Fruit fly (Drosophila melanogaster) whole organism, embryonic: Measurements from ENCODE around the gene Kyat.
A peak's percentile ranks its signal among the peaks of the same experiment; 100 is the strongest.

Source experiments
- Atf6 ChIP-seq: fragments of 200-800 bp; sonication (Bioruptor generic); IDR thresholded peaks from 2 replicates; pipeline ENCODE4 v1.3.6; 2022; ENCODE audit warnings: missing biosample characterization, missing genetic modification characterization
- CG10274 ChIP-seq: fragments of 200-800 bp; sonication (Bioruptor generic); optimal IDR thresholded peaks from 3 replicates; lab custom pipeline; 2017; ENCODE audit warnings: missing biosample characterization, mild to moderate bottlenecking, missing genetic modification characterization
- CG11247 ChIP-seq: fragments of 200-800 bp; sonication (Bioruptor generic); IDR thresholded peaks from 2 replicates; pipeline ENCODE4 v1.3.6; 2022; ENCODE audit warnings: missing biosample characterization, missing genetic modification characterization
- CG13296 ChIP-seq: fragments of 200-800 bp; sonication (Bioruptor generic); optimal IDR thresholded peaks from 3 replicates; lab custom pipeline; 2018; ENCODE audit warnings: missing biosample characterization, mild to moderate bottlenecking, missing genetic modification characterization
- CG1529 ChIP-seq: fragments of 200-800 bp; sonication (Bioruptor generic); optimal IDR thresholded peaks from 3 replicates; lab custom pipeline; 2018; ENCODE audit warnings: missing biosample characterization, missing genetic modification characterization
- CG16815 ChIP-seq: fragments of 200-800 bp; sonication (Bioruptor generic); optimal IDR thresholded peaks from 3 replicates; lab custom pipeline; 2017; ENCODE audit warnings: missing biosample characterization, mild to moderate bottlenecking, missing genetic modification characterization
- CG17802 ChIP-seq: fragments of 200-800 bp; sonication (Bioruptor generic); optimal IDR thresholded peaks from 2 replicates; lab custom pipeline; 2018; ENCODE audit warnings: missing biosample characterization, mild to moderate bottlenecking, missing genetic modification characterization, moderate library complexity
- CG18599 ChIP-seq: fragments of 200-800 bp; sonication (Bioruptor generic); optimal IDR thresholded peaks from 3 replicates; lab custom pipeline; 2017; ENCODE audit warnings: missing biosample characterization, missing genetic modification characterization, mild to moderate bottlenecking, moderate library complexity, missing genetic modification reagents
- CG2678 ChIP-seq: fragments of 200-800 bp; sonication (Bioruptor generic); optimal IDR thresholded peaks from 3 replicates; lab custom pipeline; 2019; ENCODE audit warnings: missing biosample characterization, mild to moderate bottlenecking, missing genetic modification characterization, moderate library complexity
- CG32767 ChIP-seq: fragments of 200-800 bp; sonication (Bioruptor generic); IDR thresholded peaks from 2 replicates; pipeline ENCODE4 v1.3.6; 2022; ENCODE audit warnings: missing biosample characterization, missing genetic modification characterization
- CG6689 ChIP-seq: fragments of 200-800 bp; sonication (Bioruptor generic); IDR thresholded peaks from 2 replicates; pipeline ENCODE4 v1.3.6; 2022; ENCODE audit warnings: missing biosample characterization, missing genetic modification characterization
- CG6854 ChIP-seq: fragments of 200-800 bp; sonication (Bioruptor generic); optimal IDR thresholded peaks from 3 replicates; lab custom pipeline; 2017; ENCODE audit warnings: missing biosample characterization, mild to moderate bottlenecking, missing genetic modification characterization
- CG7745 ChIP-seq: fragments of 200-800 bp; sonication (Bioruptor generic); optimal IDR thresholded peaks from 2 replicates; lab custom pipeline; 2018; ENCODE audit warnings: missing biosample characterization, mild to moderate bottlenecking, missing genetic modification characterization, moderate library complexity
- CG9876 ChIP-seq: fragments of 200-800 bp; sonication (Bioruptor generic); optimal IDR thresholded peaks from 2 replicates; lab custom pipeline; 2016; ENCODE audit warnings: missing biosample characterization, missing genetic modification characterization
- CTCF ChIP-seq: fragments of 200-800 bp; sonication (Bioruptor generic); optimal IDR thresholded peaks from 2 replicates; lab custom pipeline; 2017; ENCODE audit warnings: missing biosample characterization, mild to moderate bottlenecking, missing genetic modification characterization, moderate library complexity
- CrebB ChIP-seq: fragments of 200-800 bp; sonication (Bioruptor generic); optimal IDR thresholded peaks from 3 replicates; lab custom pipeline; 2018; ENCODE audit warnings: missing biosample characterization, mild to moderate bottlenecking, missing genetic modification characterization
- D19A ChIP-seq: fragments of 200-800 bp; optimal IDR thresholded peaks from 3 replicates; lab custom pipeline; 2019; ENCODE audit warnings: missing biosample characterization, mild to moderate bottlenecking, missing genetic modification characterization, moderate library complexity
- Dip3 ChIP-seq: fragments of 200-800 bp; sonication (Bioruptor generic); optimal IDR thresholded peaks from 3 replicates; lab custom pipeline; 2016; ENCODE audit warnings: missing biosample characterization, missing genetic modification characterization
- HHEX ChIP-seq: fragments of 200-800 bp; sonication (Bioruptor generic); optimal IDR thresholded peaks from 3 replicates; lab custom pipeline; 2017; ENCODE audit warnings: missing biosample characterization, mild to moderate bottlenecking, missing genetic modification characterization, missing genetic modification reagents
- Hr78 ChIP-seq, 2 experiments: fragments of 200-800 bp in 1 of 2; fragments of >200 bp in 1 of 2; sonication (Bioruptor generic) in 1 of 2; optimal IDR thresholded peaks; 2 replicates each; lab custom pipeline; 2017 to 2019; ENCODE audit warnings: missing biosample characterization in 2 of 2, missing genetic modification characterization in 2 of 2, mild to moderate bottlenecking in 1 of 2, moderate library complexity in 1 of 2
- Med ChIP-seq: fragments of 200-800 bp; sonication (Bioruptor generic); peaks from one replicate; lab custom pipeline; 2016; ENCODE audit warnings: missing biosample characterization, missing genetic modification characterization, mild to moderate bottlenecking, inconsistent platforms, moderate library complexity
- NFAT ChIP-seq: fragments of 200-800 bp; sonication (Bioruptor generic); IDR thresholded peaks from 2 replicates; pipeline ENCODE4 v1.3.6; 2022; ENCODE audit warnings: missing biosample characterization, missing genetic modification characterization
- Oli ChIP-seq: fragments of 200-800 bp; sonication (Bioruptor generic); optimal IDR thresholded peaks from 2 replicates; lab custom pipeline; 2018; ENCODE audit warnings: missing biosample characterization, mild to moderate bottlenecking, missing genetic modification characterization, moderate library complexity
- Side ChIP-seq: fragments of 200-800 bp; sonication (Bioruptor generic); optimal IDR thresholded peaks from 2 replicates; lab custom pipeline; 2016; ENCODE audit warnings: missing biosample characterization, missing genetic modification characterization
- Sin3A ChIP-seq: fragments of >200 bp; optimal IDR thresholded peaks from 2 replicates; lab custom pipeline; 2018
- al ChIP-seq: fragments of 200-800 bp; sonication (Bioruptor generic); IDR thresholded peaks from 2 replicates; pipeline ENCODE4 v1.3.6; 2022; ENCODE audit warnings: missing biosample characterization, missing genetic modification characterization
- caup ChIP-seq: fragments of 200-800 bp; sonication (Bioruptor generic); optimal IDR thresholded peaks from 3 replicates; lab custom pipeline; 2017; ENCODE audit warnings: missing biosample characterization, mild to moderate bottlenecking, missing genetic modification characterization, moderate library complexity; ENCODE audit not compliant: severe bottlenecking
- da ChIP-seq: fragments of 200-800 bp; sonication (Bioruptor generic); optimal IDR thresholded peaks from 2 replicates; lab custom pipeline; 2016; ENCODE audit warnings: missing biosample characterization, missing genetic modification characterization
- dimm ChIP-seq: fragments of 200-800 bp; sonication (Bioruptor generic); IDR thresholded peaks from 2 replicates; pipeline ENCODE4 v1.3.6; 2022; ENCODE audit warnings: missing biosample characterization, missing genetic modification characterization
- exex ChIP-seq: fragments of 200-800 bp; sonication (Bioruptor generic); optimal IDR thresholded peaks from 4 replicates; lab custom pipeline; 2018; ENCODE audit warnings: missing biosample characterization, mild to moderate bottlenecking, missing genetic modification characterization, moderate library complexity
- gce ChIP-seq: fragments of 200-800 bp; sonication (Bioruptor generic); IDR thresholded peaks from 3 replicates; pipeline ENCODE4 v1.3.6; 2022; ENCODE audit warnings: missing biosample characterization, missing genetic modification characterization
- gem ChIP-seq: fragments of 200-800 bp; sonication (Bioruptor generic); optimal IDR thresholded peaks from 2 replicates; lab custom pipeline; 2019; ENCODE audit warnings: missing biosample characterization, mild to moderate bottlenecking, missing genetic modification characterization, moderate library complexity
- grn ChIP-seq: fragments of 200-800 bp; sonication (Bioruptor generic); optimal IDR thresholded peaks from 3 replicates; lab custom pipeline; 2017; ENCODE audit warnings: missing biosample characterization, missing genetic modification characterization
- kah ChIP-seq: fragments of 200-800 bp; sonication (Bioruptor generic); optimal IDR thresholded peaks from 2 replicates; lab custom pipeline; 2018; ENCODE audit warnings: missing biosample characterization, mild to moderate bottlenecking, missing genetic modification characterization
- lab ChIP-seq: fragments of 200-800 bp; sonication (Bioruptor generic); optimal IDR thresholded peaks from 3 replicates; lab custom pipeline; 2017; ENCODE audit warnings: missing biosample characterization, missing genetic modification characterization, mild to moderate bottlenecking, moderate library complexity, missing genetic modification reagents
- mirr ChIP-seq: fragments of 200-800 bp; sonication (Bioruptor generic); optimal IDR thresholded peaks from 3 replicates; lab custom pipeline; 2018; ENCODE audit warnings: missing biosample characterization, mild to moderate bottlenecking, missing genetic modification characterization
- nau ChIP-seq: fragments of 200-800 bp; sonication (Bioruptor generic); optimal IDR thresholded peaks from 3 replicates; lab custom pipeline; 2017; ENCODE audit warnings: missing biosample characterization, mild to moderate bottlenecking, missing genetic modification characterization, missing genetic modification reagents
- nerfin-1 ChIP-seq: fragments of 200-800 bp; sonication (Bioruptor generic); optimal IDR thresholded peaks from 3 replicates; lab custom pipeline; 2019; ENCODE audit warnings: missing biosample characterization, mild to moderate bottlenecking, missing genetic modification characterization, moderate library complexity
- oc ChIP-seq: fragments of 200-800 bp; sonication (Bioruptor generic); optimal IDR thresholded peaks from 2 replicates; lab custom pipeline; 2018; ENCODE audit warnings: missing biosample characterization, mild to moderate bottlenecking, missing genetic modification characterization, moderate library complexity
- onecut ChIP-seq: fragments of 200-800 bp; sonication (Bioruptor generic); IDR thresholded peaks from 2 replicates; pipeline ENCODE4 v1.3.6; 2022; ENCODE audit warnings: missing biosample characterization, missing genetic modification characterization
- pb ChIP-seq: fragments of 200-800 bp; sonication (Bioruptor generic); optimal IDR thresholded peaks from 3 replicates; lab custom pipeline; 2016; ENCODE audit warnings: missing biosample characterization, missing genetic modification characterization
- salm ChIP-seq: fragments of 200-800 bp; sonication (Bioruptor generic); optimal IDR thresholded peaks from 2 replicates; lab custom pipeline; 2018; ENCODE audit warnings: missing biosample characterization, mild to moderate bottlenecking, missing genetic modification characterization
- scrt ChIP-seq: fragments of 200-800 bp; sonication (Bioruptor generic); optimal IDR thresholded peaks from 2 replicates; lab custom pipeline; 2018; ENCODE audit warnings: missing biosample characterization, mild to moderate bottlenecking, missing genetic modification characterization, moderate library complexity
- sens ChIP-seq: fragments of 200-800 bp; sonication (Bioruptor generic); peaks from one replicate; lab custom pipeline; 2016; ENCODE audit warnings: missing biosample characterization, missing genetic modification characterization
- sug ChIP-seq: fragments of 200-800 bp; optimal IDR thresholded peaks from 2 replicates; lab custom pipeline; 2019; ENCODE audit warnings: missing biosample characterization, mild to moderate bottlenecking, missing genetic modification characterization, moderate library complexity
- tap ChIP-seq: fragments of 200-800 bp; optimal IDR thresholded peaks from 3 replicates; lab custom pipeline; 2019; ENCODE audit warnings: missing biosample characterization, mild to moderate bottlenecking, missing genetic modification characterization, moderate library complexity
- trem ChIP-seq: fragments of 200-800 bp; optimal IDR thresholded peaks from 3 replicates; lab custom pipeline; 2019; ENCODE audit warnings: missing biosample characterization, mild to moderate bottlenecking, missing genetic modification characterization, moderate library complexity
- vnd ChIP-seq: fragments of 200-800 bp; sonication (Bioruptor generic); IDR thresholded peaks from 3 replicates; pipeline ENCODE4 v1.3.6; 2022; ENCODE audit warnings: missing biosample characterization, missing genetic modification characterization; ENCODE audit not compliant: partially characterized antibody
- yki ChIP-seq: fragments of >200 bp; optimal IDR thresholded peaks from 3 replicates; lab custom pipeline; 2018

The Kyat gene

DNA sequence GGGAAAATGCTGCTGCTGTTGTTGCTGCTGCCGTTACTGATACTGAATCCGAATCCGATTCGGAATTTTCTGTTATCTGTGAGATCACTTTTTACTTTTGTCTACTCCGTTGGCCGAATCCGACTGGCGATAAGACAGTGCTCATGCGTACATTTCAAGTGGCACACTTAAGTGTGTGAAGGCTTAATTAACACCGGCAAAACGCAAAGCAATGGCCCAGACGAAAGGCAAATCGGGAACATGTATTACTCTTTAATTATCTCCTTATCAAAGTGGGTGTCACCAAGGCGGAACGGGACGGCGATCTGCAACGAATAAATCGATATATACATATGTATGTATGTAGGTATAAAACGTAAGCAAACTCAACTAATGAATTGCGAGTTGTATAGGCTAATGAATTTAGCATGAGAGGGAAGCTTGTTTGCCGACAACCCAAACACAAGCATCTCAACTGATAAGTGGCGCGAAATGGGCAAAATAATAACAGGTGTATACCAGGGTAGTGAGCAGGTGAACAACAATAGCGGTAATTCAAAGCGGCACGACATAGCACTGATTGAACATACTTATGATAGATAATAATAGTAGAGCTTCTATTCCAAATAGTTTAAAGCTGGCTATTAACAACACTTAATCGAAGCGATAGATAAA lies 11.3 kb downstream of the Kyat start:
- TF ChIP-seq vnd (GFP tag; lab: Robert Waterston, UW) (0 out of 3 replicates have a peak, but pooled peaks have one; percentile 19), sug (peak; percentile 21), mirr (peak; percentile 75), exex (tag; lab: Kevin White, UChicago) (peak; percentile 89), CG17802 (tag; lab: Kevin White, UChicago) (no peak), scrt (GFP tag; lab: Kevin White, UChicago) (no peak), sens (GFP tag; lab: Kevin White, UChicago) (peak; percentile 40), grn (GFP tag; lab: Kevin White, UChicago) (peak; percentile 88), Dip3 (no peak), lab (GFP tag; lab: Kevin White, UChicago) (peak; percentile 12), CG18599 (GFP tag; lab: Kevin White, UChicago) (peak; percentile 59)

DNA sequence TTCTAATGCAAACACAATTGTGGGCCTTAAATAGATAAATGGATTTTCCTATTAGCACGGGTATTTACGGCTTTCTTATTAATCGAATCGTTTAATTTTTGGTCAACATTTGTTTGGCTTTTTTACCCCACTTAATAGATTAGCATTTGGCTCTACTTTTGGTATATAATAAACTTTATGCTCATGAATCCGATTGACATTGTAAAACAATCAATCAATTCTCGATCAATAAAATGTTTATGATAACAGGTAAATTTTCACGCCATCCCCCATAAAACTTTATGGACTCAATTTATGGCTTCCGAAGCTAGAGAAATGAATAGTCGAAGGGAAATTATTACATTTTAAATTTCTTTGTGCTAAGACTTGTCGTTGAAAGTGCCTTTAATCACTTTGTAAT lies 12.7 kb downstream of the Kyat start:
- TF ChIP-seq onecut = peak; percentile 31; the same call in 1 of the 2 replicates
- peak; percentile 18 for TF ChIP-seq kah (GFP tag; lab: Kevin White, UChicago)
- peak; percentile 55 for TF ChIP-seq HHEX (GFP tag; lab: Kevin White, UChicago)
- no peak for TF ChIP-seq CG7745 (tag; lab: Kevin White, UChicago)
- no peak for TF ChIP-seq gce (GFP tag; lab: Robert Waterston, UW)
- TF ChIP-seq CG13296 (GFP tag; lab: Kevin White, UChicago) = peak; percentile 73
- no peak for TF ChIP-seq CG17802 (tag; lab: Kevin White, UChicago)
- TF ChIP-seq nerfin-1 (tag; lab: Kevin White, UChicago) = peak; percentile 55
- no peak for TF ChIP-seq CG16815
- no peak for TF ChIP-seq CG18599 (GFP tag; lab: Kevin White, UChicago)
- TF ChIP-seq NFAT = no peak
- peak; percentile 61; the same call in 1 of the 2 replicates for TF ChIP-seq Atf6 (GFP tag; lab: Robert Waterston, UW)
- TF ChIP-seq salm (tag; lab: Kevin White, UChicago) = peak; percentile 75
- no peak for TF ChIP-seq CG6689
- TF ChIP-seq CG11247 = no peak
- peak; percentile 38 for TF ChIP-seq D19A (tag; lab: Kevin White, UChicago)
- TF ChIP-seq tap (tag; lab: Kevin White, UChicago) = peak; percentile 69
- TF ChIP-seq oc (tag; lab: Kevin White, UChicago) = peak; percentile 62
- no peak for TF ChIP-seq CG9876 (GFP tag; lab: Kevin White, UChicago)
- TF ChIP-seq Oli (tag; lab: Kevin White, UChicago) = peak; percentile 66
- TF ChIP-seq dimm (GFP tag; lab: Robert Waterston, UW) = no peak
- TF ChIP-seq al (GFP tag; lab: Robert Waterston, UW) = no peak
- TF ChIP-seq CG2678 (tag; lab: Kevin White, UChicago) = peak; percentile 87
- peak; percentile 73 for TF ChIP-seq trem (tag; lab: Kevin White, UChicago)
- TF ChIP-seq Hr78 (GFP tag; optimal IDR thresholded peaks at IDR 0.05; lab: Kevin White, UChicago) = peak in 1 of 2 experiments; percentile 30
- no peak for TF ChIP-seq CG32767 (GFP tag; lab: Robert Waterston, UW)
- TF ChIP-seq Med (GFP tag; lab: Kevin White, UChicago) = peak; percentile 68
- TF ChIP-seq gem (tag; lab: Kevin White, UChicago) = peak; percentile 51
- TF ChIP-seq yki = no peak
- TF ChIP-seq pb = no peak
- no peak for TF ChIP-seq Side
- no peak for TF ChIP-seq CG10274 (GFP tag; lab: Kevin White, UChicago)
- TF ChIP-seq CG1529 = peak; percentile 23
- TF ChIP-seq caup = no peak
- peak; percentile 50 for TF ChIP-seq CG6854 (GFP tag; lab: Kevin White, UChicago)
- no peak for TF ChIP-seq Sin3A (lab: Kevin White, UChicago)
- peak; percentile 32 for TF ChIP-seq nau (GFP tag; lab: Kevin White, UChicago)
- peak; percentile 42 for TF ChIP-seq CTCF
- TF ChIP-seq CrebB (tag; lab: Kevin White, UChicago) = peak; percentile 58
- no peak for TF ChIP-seq da (GFP tag; lab: Kevin White, UChicago)
